Worm (Caenorhabditis elegans) whole organism, L4 larva: ENCODE data around the gene rpy-1.
A peak's percentile ranks its signal among the peaks of the same experiment; 100 is the strongest.

ENCODE experiments used
- F10B5.3 ChIP-seq: sonication (generic microtip); optimal IDR thresholded peaks from 2 replicates; lab custom pipeline; 2016; ENCODE audit warnings: mild to moderate bottlenecking, missing genetic modification characterization, missing compliant biosample characterization
- F44E2.7 ChIP-seq: fragments of 200-800 bp; sonication (Bioruptor generic); IDR thresholded peaks from 2 replicates; pipeline ENCODE4 v2.1.2; 2022; ENCODE audit warnings: missing genetic modification characterization, missing compliant biosample characterization
- T20F7.1 ChIP-seq: fragments of 200-800 bp; sonication (Bioruptor generic); optimal IDR thresholded peaks from 2 replicates; lab custom pipeline; 2018; ENCODE audit warnings: mild to moderate bottlenecking, missing genetic modification characterization, missing compliant biosample characterization
- Y48G9A.11 ChIP-seq: fragments of 200-800 bp; sonication (Bioruptor generic); IDR thresholded peaks from 2 replicates; pipeline ENCODE4 v1.3.6; 2022; ENCODE audit warnings: missing genetic modification reagents, missing genetic modification characterization, missing compliant biosample characterization
- Y5F2A.4 ChIP-seq: fragments of 200-800 bp; sonication (Bioruptor generic); optimal IDR thresholded peaks from 2 replicates; lab custom pipeline; 2018; ENCODE audit warnings: mild to moderate bottlenecking, missing genetic modification characterization, missing compliant biosample characterization
- ZK546.5 ChIP-seq, 2 experiments: sonication (generic microtip); optimal IDR thresholded peaks; 2 replicates each; lab custom pipeline; 2017; ENCODE audit warnings: missing biosample characterization in 2 of 2, missing genetic modification characterization in 2 of 2
- attf-4 ChIP-seq: sonication (generic microtip); optimal IDR thresholded peaks from 3 replicates; lab custom pipeline; 2017; ENCODE audit warnings: missing biosample characterization, missing genetic modification characterization
- ceh-20 ChIP-seq: fragments of 200-800 bp; sonication (Bioruptor generic); IDR thresholded peaks from 2 replicates; pipeline ENCODE4 v1.3.6; 2022; ENCODE audit warnings: missing genetic modification reagents, missing genetic modification characterization, missing compliant biosample characterization
- ceh-32 ChIP-seq: sonication (generic microtip); optimal IDR thresholded peaks from 2 replicates; lab custom pipeline; 2016; ENCODE audit warnings: mild to moderate bottlenecking, missing genetic modification characterization, missing compliant biosample characterization; ENCODE audit not compliant: poor library complexity
- ceh-44 ChIP-seq: fragments of 200-800 bp; sonication (Bioruptor generic); IDR thresholded peaks from 2 replicates; pipeline ENCODE4 v1.3.6; 2022; ENCODE audit warnings: missing genetic modification reagents, missing genetic modification characterization, missing compliant biosample characterization
- ctbp-1 ChIP-seq: fragments of 200-800 bp; sonication (Bioruptor generic); IDR thresholded peaks from 2 replicates; pipeline ENCODE4 v1.3.6; 2022; ENCODE audit warnings: missing genetic modification reagents, missing genetic modification characterization, missing compliant biosample characterization
- daf-12 ChIP-seq: fragments of 150-350 bp; optimal IDR thresholded peaks from 2 replicates; lab custom pipeline; 2014; ENCODE audit warnings: missing biosample characterization, missing genetic modification reagents, missing genetic modification characterization
- daf-16 ChIP-seq, 3 experiments: sonication (generic microtip); optimal IDR thresholded peaks; 2 replicates each; lab custom pipeline; 2016 to 2017; ENCODE audit warnings: missing genetic modification characterization in 3 of 3, missing genetic modification reagents in 3 of 3, mild to moderate bottlenecking in 2 of 3, missing compliant biosample characterization in 2 of 3, missing biosample characterization in 1 of 3, moderate library complexity in 1 of 3
- daf-19 ChIP-seq: fragments of 200-800 bp; sonication (Bioruptor generic); conservative IDR thresholded peaks from 2 replicates; pipeline ENCODE4 v1.3.6; 2022; ENCODE audit warnings: missing genetic modification characterization, missing compliant biosample characterization
- dmd-9 ChIP-seq: fragments of 200-800 bp; sonication (Bioruptor generic); IDR thresholded peaks from 2 replicates; pipeline ENCODE4 v1.3.6; 2022; ENCODE audit warnings: missing genetic modification reagents, missing genetic modification characterization, missing compliant biosample characterization
- dpl-1 ChIP-seq: fragments of 150-350 bp; optimal IDR thresholded peaks from 2 replicates; lab custom pipeline; 2014; ENCODE audit warnings: missing biosample characterization, missing genetic modification reagents, missing genetic modification characterization
- hlh-11 ChIP-seq: fragments of 200-800 bp; sonication (Bioruptor generic); optimal IDR thresholded peaks from 2 replicates; lab custom pipeline; 2018; ENCODE audit warnings: mild to moderate bottlenecking, missing genetic modification characterization, missing compliant biosample characterization
- hmg-1.1 ChIP-seq: fragments of 200-800 bp; sonication (Bioruptor generic); IDR thresholded peaks from 2 replicates; pipeline ENCODE4 v1.3.6; 2022; ENCODE audit warnings: missing genetic modification reagents, missing genetic modification characterization, missing compliant biosample characterization
- jun-1 ChIP-seq: fragments of 150-350 bp; optimal IDR thresholded peaks from 2 replicates; lab custom pipeline; 2014; ENCODE audit warnings: missing biosample characterization, missing genetic modification reagents, missing genetic modification characterization
- lim-7 ChIP-seq: fragments of 200-800 bp; sonication (Bioruptor generic); IDR thresholded peaks from 2 replicates; pipeline ENCODE4 v1.3.6; 2022; ENCODE audit warnings: missing genetic modification characterization, missing compliant biosample characterization
- lin-1 ChIP-seq: fragments of 200-800 bp; sonication (Bioruptor generic); IDR thresholded peaks from 2 replicates; pipeline ENCODE4 v1.3.6; 2022; ENCODE audit warnings: missing genetic modification reagents, missing genetic modification characterization, missing compliant biosample characterization
- lin-15B ChIP-seq: fragments of 150-350 bp; sonication (generic microtip); optimal IDR thresholded peaks from 3 replicates; lab custom pipeline; 2014; ENCODE audit warnings: missing biosample characterization, missing genetic modification characterization
- madf-5 ChIP-seq, 2 experiments: fragments of 200-800 bp; sonication (Bioruptor generic); IDR thresholded peaks; 2 replicates each; pipeline ENCODE4 v1.3.6; 2022; ENCODE audit warnings: missing compliant biosample characterization in 2 of 2, missing genetic modification characterization in 2 of 2
- mdt-29 ChIP-seq: fragments of 200-800 bp; sonication (Bioruptor generic); IDR thresholded peaks from 2 replicates; pipeline ENCODE4 v1.3.6; 2022; ENCODE audit warnings: missing genetic modification reagents, missing genetic modification characterization, missing compliant biosample characterization
- mep-1 ChIP-seq: fragments of 150-350 bp; sonication (generic microtip); optimal IDR thresholded peaks from 3 replicates; lab custom pipeline; 2014; ENCODE audit warnings: missing biosample characterization, missing genetic modification characterization
- mes-2 ChIP-seq: sonication (generic microtip); optimal IDR thresholded peaks from 2 replicates; lab custom pipeline; 2016; ENCODE audit warnings: missing genotype, mild to moderate bottlenecking, missing genetic modification characterization, missing compliant biosample characterization; ENCODE audit not compliant: poor library complexity, severe bottlenecking
- nhr-10 ChIP-seq: fragments of 150-350 bp; optimal IDR thresholded peaks from 2 replicates; lab custom pipeline; 2014; ENCODE audit warnings: missing biosample characterization, missing genetic modification characterization
- nhr-111 ChIP-seq: fragments of 200-800 bp; sonication (Bioruptor generic); optimal IDR thresholded peaks from 2 replicates; lab custom pipeline; 2018; ENCODE audit warnings: mild to moderate bottlenecking, missing genetic modification characterization, missing compliant biosample characterization
- nhr-237 ChIP-seq: sonication (generic microtip); optimal IDR thresholded peaks from 2 replicates; lab custom pipeline; 2017; ENCODE audit warnings: missing biosample characterization, missing genetic modification characterization
- nhr-41 ChIP-seq: fragments of 200-800 bp; sonication (Bioruptor generic); IDR thresholded peaks from 2 replicates; pipeline ENCODE4 v1.3.6; 2022; ENCODE audit warnings: missing genetic modification reagents, missing genetic modification characterization, missing compliant biosample characterization
- nhr-42 ChIP-seq: fragments of 200-800 bp; sonication (Bioruptor generic); IDR thresholded peaks from 2 replicates; pipeline ENCODE4 v1.3.6; 2022; ENCODE audit warnings: missing genetic modification characterization, missing compliant biosample characterization
- nhr-6 ChIP-seq: fragments of 150-350 bp; optimal IDR thresholded peaks from 2 replicates; lab custom pipeline; 2014; ENCODE audit warnings: missing biosample characterization, missing genetic modification characterization
- nhr-76 ChIP-seq: fragments of 150-350 bp; optimal IDR thresholded peaks from 2 replicates; lab custom pipeline; 2014; ENCODE audit warnings: missing biosample characterization, missing genetic modification characterization
- nhr-77 ChIP-seq: fragments of 150-350 bp; optimal IDR thresholded peaks from 2 replicates; lab custom pipeline; 2014; ENCODE audit warnings: missing biosample characterization, missing genetic modification characterization
- pha-4 ChIP-seq, 2 experiments: fragments of 150-350 bp in 1 of 2; fragments of 200-800 bp in 1 of 2; sonication (Bioruptor generic) in 1 of 2; IDR thresholded peaks in 1 of 2; optimal IDR thresholded peaks in 1 of 2; 2 replicates each; pipeline versions ENCODE4 v1.3.6 to Lab custom; 2014 to 2022; ENCODE audit warnings: missing genetic modification characterization in 2 of 2, missing genetic modification reagents in 2 of 2, missing biosample characterization in 1 of 2, missing compliant biosample characterization in 1 of 2
- pqm-1 ChIP-seq: sonication (generic microtip); optimal IDR thresholded peaks from 2 replicates; lab custom pipeline; 2017; ENCODE audit warnings: missing biosample characterization, missing genetic modification characterization
- rbr-2 ChIP-seq: sonication (generic microtip); optimal IDR thresholded peaks from 2 replicates; lab custom pipeline; 2016; ENCODE audit warnings: missing genotype, missing genetic modification characterization, missing compliant biosample characterization
- saeg-2 ChIP-seq: fragments of 200-800 bp; sonication (Bioruptor generic); IDR thresholded peaks from 2 replicates; pipeline ENCODE4 v1.3.6; 2022; ENCODE audit warnings: missing genetic modification reagents, missing genetic modification characterization, missing compliant biosample characterization
- sdz-12 ChIP-seq: fragments of 200-800 bp; sonication (Bioruptor generic); optimal IDR thresholded peaks from 2 replicates; lab custom pipeline; 2018; ENCODE audit warnings: mild to moderate bottlenecking, missing genetic modification characterization, missing compliant biosample characterization
- snpc-1.2 ChIP-seq: fragments of 200-800 bp; sonication (Bioruptor generic); IDR thresholded peaks from 2 replicates; pipeline ENCODE4 v1.3.6; 2022; ENCODE audit warnings: missing genetic modification reagents, missing genetic modification characterization, missing compliant biosample characterization
- snpc-4 ChIP-seq: fragments of 150-350 bp; optimal IDR thresholded peaks from 2 replicates; lab custom pipeline; 2014; ENCODE audit warnings: missing biosample characterization, missing genetic modification characterization
- spr-3 ChIP-seq: fragments of 200-800 bp; sonication (Bioruptor generic); optimal IDR thresholded peaks from 2 replicates; lab custom pipeline; 2018; ENCODE audit warnings: mild to moderate bottlenecking, missing genetic modification characterization, missing compliant biosample characterization
- tag-97 ChIP-seq: fragments of 200-800 bp; sonication (Bioruptor generic); IDR thresholded peaks from 2 replicates; pipeline ENCODE4 v1.3.6; 2022; ENCODE audit warnings: missing genetic modification characterization, missing compliant biosample characterization
- unc-39 ChIP-seq: sonication (generic microtip); optimal IDR thresholded peaks from 2 replicates; lab custom pipeline; 2017; ENCODE audit warnings: missing biosample characterization, missing genetic modification characterization
- unc-62 ChIP-seq, 3 experiments: fragments of 150-350 bp in 1 of 3; sonication (generic microtip); optimal IDR thresholded peaks in 2 of 3; peaks in 1 of 3; 1 replicate in 1 of 3; 2 replicates in 2 of 3; lab custom pipeline; 2014 to 2017; ENCODE audit warnings: missing biosample characterization in 3 of 3, missing genetic modification characterization in 3 of 3, missing genetic modification reagents in 3 of 3, missing genotype in 1 of 3
- vab-7 ChIP-seq: fragments of 200-800 bp; sonication (Bioruptor generic); IDR thresholded peaks from 2 replicates; pipeline ENCODE4 v1.3.6; 2022; ENCODE audit warnings: missing genetic modification reagents, missing genetic modification characterization, missing compliant biosample characterization
- zfp-2 ChIP-seq: sonication (generic microtip); optimal IDR thresholded peaks from 2 replicates; lab custom pipeline; 2016; ENCODE audit warnings: mild to moderate bottlenecking, missing genetic modification characterization, missing compliant biosample characterization
- zip-2 ChIP-seq: fragments of 150-350 bp; optimal IDR thresholded peaks from 2 replicates; lab custom pipeline; 2014; ENCODE audit warnings: missing biosample characterization, missing genetic modification characterization
- ztf-11 ChIP-seq: fragments of 150-350 bp; optimal IDR thresholded peaks from 2 replicates; lab custom pipeline; 2014; ENCODE audit warnings: missing biosample characterization, missing genetic modification characterization

Gene rpy-1

DNA sequence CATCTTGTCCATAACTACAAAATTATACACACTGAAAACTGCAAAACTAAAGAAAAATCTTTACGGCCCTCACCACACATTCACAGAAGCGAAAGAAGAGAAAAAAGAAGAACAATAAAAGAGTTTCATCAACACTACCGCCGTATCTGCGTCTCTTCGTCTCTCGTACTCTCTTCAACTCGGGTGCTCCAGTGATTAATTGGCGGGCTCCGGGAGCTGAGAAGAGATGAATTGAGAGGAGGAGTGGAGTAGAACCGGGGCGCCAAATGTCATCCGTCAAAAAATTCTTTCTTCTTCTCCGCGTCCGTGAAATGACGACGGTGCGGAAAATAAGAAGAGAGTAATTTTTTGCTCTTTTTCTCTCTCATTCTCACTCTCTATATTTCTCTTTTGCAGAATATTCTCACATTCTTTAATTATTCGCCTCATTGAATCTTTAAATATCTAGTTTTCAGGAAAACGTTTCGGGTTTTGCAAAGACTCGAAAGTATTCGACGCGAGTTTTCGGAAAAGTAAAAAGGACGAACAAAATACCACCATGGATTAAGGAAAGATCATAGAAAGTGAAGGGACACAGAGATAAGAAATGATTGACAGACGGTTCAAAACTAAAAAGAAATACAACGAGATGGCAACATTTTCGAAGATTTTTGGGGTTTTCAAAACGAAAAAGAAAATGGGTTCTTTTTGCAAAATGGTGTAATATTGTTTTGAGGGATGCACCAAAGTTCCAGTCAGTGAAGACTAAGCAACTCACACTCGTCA lies 2.2 kb upstream of the rpy-1 start:
- TF ChIP-seq snpc-1.2 (GFP tag; lab: Robert Waterston, UW) = no peak
- TF ChIP-seq hmg-1.1 = no peak
- no peak for TF ChIP-seq ceh-44 (GFP tag; lab: Robert Waterston, UW)
- 0 out of 2 replicates have a peak, but pooled peaks have one; percentile 45 for TF ChIP-seq ctbp-1
- no peak for TF ChIP-seq sdz-12 (GFP tag; lab: Kevin White, UChicago)
- TF ChIP-seq nhr-76 (tag; lab: Kevin White, UChicago) = no peak
- no peak for TF ChIP-seq Y5F2A.4 (GFP tag; lab: Kevin White, UChicago)
- TF ChIP-seq Y48G9A.11 (GFP tag; lab: Robert Waterston, UW) = no peak
- TF ChIP-seq zip-2 (tag; lab: Kevin White, UChicago) = no peak
- no peak for TF ChIP-seq daf-19
- no peak for TF ChIP-seq ztf-11 (tag; lab: Kevin White, UChicago)
- no peak for TF ChIP-seq unc-62 (GFP tag; optimal IDR thresholded peaks at IDR 0.05 in 1 of 2; lab: Kevin White, UChicago)
- TF ChIP-seq unc-62 (tag; optimal IDR thresholded peaks at IDR 0.05; lab: Kevin White, UChicago) = no peak
- TF ChIP-seq mep-1 = peak; percentile 20
- TF ChIP-seq mes-2 (tag; lab: Kevin White, UChicago) = no peak
- no peak for TF ChIP-seq pha-4 (GFP tag; IDR thresholded peaks at IDR 0.05; lab: Robert Waterston, UW)
- no peak for TF ChIP-seq pha-4 (tag; optimal IDR thresholded peaks at IDR 0.05; lab: Kevin White, UChicago)
- no peak for TF ChIP-seq unc-39 (tag; lab: Kevin White, UChicago)
- no peak for TF ChIP-seq nhr-77 (tag; lab: Kevin White, UChicago)
- no peak for TF ChIP-seq snpc-4
- TF ChIP-seq saeg-2 (GFP tag; lab: Robert Waterston, UW) = no peak
- no peak for TF ChIP-seq nhr-42
- no peak for TF ChIP-seq lin-1 (GFP tag; lab: Robert Waterston, UW)
- TF ChIP-seq ZK546.5 (tag; optimal IDR thresholded peaks at IDR 0.05; lab: Kevin White, UChicago) = no peak
- no peak for TF ChIP-seq nhr-237 (tag; lab: Kevin White, UChicago)
- no peak for TF ChIP-seq nhr-6
- TF ChIP-seq nhr-10 (tag; lab: Kevin White, UChicago) = no peak
- TF ChIP-seq spr-3 (GFP tag; lab: Kevin White, UChicago) = no peak
- TF ChIP-seq F44E2.7 (GFP tag; lab: Robert Waterston, UW) = no peak
- TF ChIP-seq ceh-20 (GFP tag; lab: Robert Waterston, UW) = peak; percentile 66; the same call in 1 of the 2 replicates
- TF ChIP-seq vab-7 (GFP tag; lab: Robert Waterston, UW) = no peak
- no peak for TF ChIP-seq F10B5.3 (tag; lab: Kevin White, UChicago)
- TF ChIP-seq daf-16 (GFP tag; optimal IDR thresholded peaks at IDR 0.05; lab: Kevin White, UChicago) = peak in 1 of 2 experiments; percentile 58
- no peak for TF ChIP-seq daf-16 (tag; optimal IDR thresholded peaks at IDR 0.05; lab: Kevin White, UChicago)
- no peak for TF ChIP-seq nhr-111 (GFP tag; lab: Kevin White, UChicago)
- peak; percentile 29 for TF ChIP-seq hlh-11
- TF ChIP-seq pqm-1 = no peak
- TF ChIP-seq mdt-29 (GFP tag; lab: Robert Waterston, UW) = no peak
- TF ChIP-seq jun-1 (tag; lab: Kevin White, UChicago) = no peak
- no peak for TF ChIP-seq attf-4
- TF ChIP-seq lim-7 (GFP tag; lab: Robert Waterston, UW) = no peak
- no peak for TF ChIP-seq ceh-32 (tag; lab: Kevin White, UChicago)
- TF ChIP-seq lin-15B (tag; lab: Kevin White, UChicago) = no peak
- TF ChIP-seq daf-12 = no peak
- no peak for TF ChIP-seq nhr-41 (GFP tag; lab: Robert Waterston, UW)
- TF ChIP-seq tag-97 = no peak
- TF ChIP-seq dmd-9 (GFP tag; lab: Robert Waterston, UW) = no peak
- TF ChIP-seq dpl-1 (GFP tag; lab: Kevin White, UChicago) = no peak
- no peak for TF ChIP-seq T20F7.1 (GFP tag; lab: Kevin White, UChicago)
- peak; percentile 7 for TF ChIP-seq rbr-2 (tag; lab: Kevin White, UChicago)
- TF ChIP-seq zfp-2 (tag; lab: Kevin White, UChicago) = no peak
- TF ChIP-seq madf-5 (GFP tag; IDR thresholded peaks at IDR 0.05; lab: Robert Waterston, UW) = no peak
